Fruit fly (Drosophila melanogaster) whole organism, wandering third instar larva: ENCODE data around the gene CG33233.

Experiments used
- Abd-B ChIP-seq: fragments of >200 bp; optimal IDR thresholded peaks from 2 replicates; lab custom pipeline; 2017; ENCODE audit warnings: missing biosample characterization, missing genetic modification characterization
- CG32264 ChIP-seq: fragments of 200-800 bp; sonication (Bioruptor generic); optimal IDR thresholded peaks from 2 replicates; lab custom pipeline; 2016; ENCODE audit warnings: missing biosample characterization, missing genetic modification characterization
- CG9705 ChIP-seq: fragments of 200-800 bp; sonication (Bioruptor generic); optimal IDR thresholded peaks from 2 replicates; lab custom pipeline; 2018; ENCODE audit warnings: missing biosample characterization, mild to moderate bottlenecking, missing genetic modification characterization
- CrebA ChIP-seq: fragments of 200-800 bp; sonication (Bioruptor generic); optimal IDR thresholded peaks from 2 replicates; lab custom pipeline; 2016; ENCODE audit warnings: missing biosample characterization, mild to moderate bottlenecking, missing genetic modification characterization, borderline replicate concordance
- Dfd ChIP-seq: fragments of >200 bp; optimal IDR thresholded peaks from 2 replicates; lab custom pipeline; 2017; ENCODE audit warnings: missing biosample characterization, missing genetic modification characterization
- Dif ChIP-seq: fragments of 200-275, 200-300 bp; sonication (Bioruptor generic); optimal IDR thresholded peaks from 2 replicates; lab custom pipeline; 2018; ENCODE audit warnings: missing biosample characterization, missing genetic modification characterization; ENCODE audit not compliant: partially characterized antibody
- GATAd ChIP-seq: sonication (Bioruptor generic); optimal IDR thresholded peaks from 2 replicates; lab custom pipeline; 2016; ENCODE audit warnings: missing biosample characterization, missing genetic modification characterization
- HLH106 ChIP-seq: fragments of 200-800 bp; optimal IDR thresholded peaks from 3 replicates; lab custom pipeline; 2019; ENCODE audit warnings: missing biosample characterization, mild to moderate bottlenecking, missing genetic modification characterization, moderate library complexity
- Hr78 ChIP-seq: fragments of >200 bp; optimal IDR thresholded peaks from 2 replicates; lab custom pipeline; 2017; ENCODE audit warnings: missing biosample characterization, missing genetic modification characterization
- Hr83 ChIP-seq: fragments of 200-300 bp; sonication (Bioruptor generic); optimal IDR thresholded peaks from 2 replicates; lab custom pipeline; 2016; ENCODE audit warnings: missing biosample characterization, mild to moderate bottlenecking, missing genetic modification characterization, moderate library complexity; ENCODE audit not compliant: poor library complexity, severe bottlenecking
- Jra ChIP-seq: sonication (Bioruptor generic); optimal IDR thresholded peaks from 2 replicates; lab custom pipeline; 2016; ENCODE audit warnings: missing biosample characterization, missing genetic modification characterization
- Mio ChIP-seq: sonication (Bioruptor generic); optimal IDR thresholded peaks from 2 replicates; lab custom pipeline; 2016; ENCODE audit warnings: missing biosample characterization, missing genetic modification characterization
- Myc ChIP-seq: fragments of >200 bp; optimal IDR thresholded peaks from 2 replicates; lab custom pipeline; 2017
- N ChIP-seq: fragments of >200 bp; optimal IDR thresholded peaks from 2 replicates; lab custom pipeline; 2018; ENCODE audit warnings: missing biosample characterization, missing external identifiers, missing genetic modification characterization
- OdsH ChIP-seq: fragments of 200-800 bp; sonication (Bioruptor generic); optimal IDR thresholded peaks from 2 replicates; lab custom pipeline; 2016; ENCODE audit warnings: missing biosample characterization, mild to moderate bottlenecking, missing genetic modification characterization
- Rel ChIP-seq, 2 experiments: fragments of 200-800 bp; sonication (Bioruptor generic) in 1 of 2; optimal IDR thresholded peaks; 2 replicates in 1 of 2; 3 replicates in 1 of 2; lab custom pipeline; 2016 to 2019; ENCODE audit warnings: mild to moderate bottlenecking in 2 of 2, missing biosample characterization in 2 of 2, missing genetic modification characterization in 2 of 2, moderate library complexity in 1 of 2
- Sp1 ChIP-seq: fragments of 200-800 bp; sonication (Bioruptor generic); optimal IDR thresholded peaks from 3 replicates; lab custom pipeline; 2019; ENCODE audit warnings: missing biosample characterization, mild to moderate bottlenecking, missing genetic modification characterization, moderate library complexity
- Vsx2 ChIP-seq: fragments of 200-300, 225-300 bp; sonication (Bioruptor generic); optimal IDR thresholded peaks from 2 replicates; lab custom pipeline; 2018; ENCODE audit warnings: missing biosample characterization, missing genetic modification characterization; ENCODE audit not compliant: partially characterized antibody
- br ChIP-seq: fragments of 200-800 bp; sonication (Bioruptor generic); optimal IDR thresholded peaks from 2 replicates; lab custom pipeline; 2016; ENCODE audit warnings: missing biosample characterization, missing genetic modification characterization
- brk ChIP-seq: fragments of 200-800 bp; sonication (Bioruptor generic); optimal IDR thresholded peaks from 2 replicates; lab custom pipeline; 2016; ENCODE audit warnings: missing biosample characterization, mild to moderate bottlenecking, missing genetic modification characterization
- dmrt93B ChIP-seq: fragments of 200-800 bp; sonication (Bioruptor generic); optimal IDR thresholded peaks from 2 replicates; lab custom pipeline; 2018; ENCODE audit warnings: missing biosample characterization, mild to moderate bottlenecking, missing genetic modification characterization
- dsf ChIP-seq: sonication (Bioruptor generic); optimal IDR thresholded peaks from 2 replicates; lab custom pipeline; 2016; ENCODE audit warnings: missing biosample characterization, missing genetic modification characterization, borderline replicate concordance
- ey ChIP-seq: fragments of 200-800 bp; sonication (Bioruptor generic); optimal IDR thresholded peaks from 2 replicates; lab custom pipeline; 2016; ENCODE audit warnings: missing biosample characterization, missing genetic modification characterization
- foxo ChIP-seq, 2 experiments: fragments of 200-800 bp; sonication (Bioruptor generic); optimal IDR thresholded peaks; 2 replicates in 1 of 2; 3 replicates in 1 of 2; lab custom pipeline; 2016 to 2017; ENCODE audit warnings: missing biosample characterization in 2 of 2, missing genetic modification characterization in 2 of 2
- fru ChIP-seq: fragments of 200-800 bp; sonication (Bioruptor generic); optimal IDR thresholded peaks from 3 replicates; lab custom pipeline; 2016; ENCODE audit warnings: missing biosample characterization, mild to moderate bottlenecking, missing genetic modification characterization
- h ChIP-seq: fragments of 200-800 bp; sonication (Bioruptor generic); optimal IDR thresholded peaks from 3 replicates; lab custom pipeline; 2016; ENCODE audit warnings: missing biosample characterization, mild to moderate bottlenecking, missing genetic modification characterization
- jim ChIP-seq: fragments of 175-275, 200-325 bp; sonication (Bioruptor generic); optimal IDR thresholded peaks from 2 replicates; lab custom pipeline; 2016; ENCODE audit warnings: missing biosample characterization, mild to moderate bottlenecking, missing genetic modification characterization
- lola ChIP-seq: fragments of >200 bp; optimal IDR thresholded peaks from 2 replicates; lab custom pipeline; 2017; ENCODE audit warnings: missing biosample characterization, missing genetic modification characterization
- pan ChIP-seq: fragments of >200 bp; optimal IDR thresholded peaks from 2 replicates; lab custom pipeline; 2017
- psq ChIP-seq: fragments of 200-800 bp; sonication (Bioruptor generic); optimal IDR thresholded peaks from 3 replicates; lab custom pipeline; 2017; ENCODE audit warnings: missing biosample characterization, mild to moderate bottlenecking, missing genetic modification characterization, moderate library complexity
- rgr ChIP-seq: fragments of 200-800 bp; sonication (Bioruptor generic); optimal IDR thresholded peaks from 3 replicates; lab custom pipeline; 2016; ENCODE audit warnings: missing biosample characterization, mild to moderate bottlenecking, missing genetic modification characterization
- sage ChIP-seq: fragments of 200-800 bp; sonication (Bioruptor generic); optimal IDR thresholded peaks from 2 replicates; lab custom pipeline; 2016; ENCODE audit warnings: missing biosample characterization, mild to moderate bottlenecking, missing genetic modification characterization
- sv ChIP-seq: fragments of 200-800 bp; sonication (Bioruptor generic); optimal IDR thresholded peaks from 3 replicates; lab custom pipeline; 2016; ENCODE audit warnings: missing biosample characterization, missing genetic modification characterization
- tai ChIP-seq: sonication (Bioruptor generic); optimal IDR thresholded peaks from 2 replicates; lab custom pipeline; 2016; ENCODE audit warnings: missing biosample characterization, missing genetic modification characterization
- usp ChIP-seq: fragments of >200 bp; optimal IDR thresholded peaks from 2 replicates; lab custom pipeline; 2017; ENCODE audit warnings: missing biosample characterization, missing genetic modification characterization
- woc ChIP-seq: sonication (Bioruptor generic); optimal IDR thresholded peaks from 2 replicates; lab custom pipeline; 2016; ENCODE audit warnings: missing biosample characterization, mild to moderate bottlenecking, missing genetic modification characterization

Gene CG33233

DNA sequence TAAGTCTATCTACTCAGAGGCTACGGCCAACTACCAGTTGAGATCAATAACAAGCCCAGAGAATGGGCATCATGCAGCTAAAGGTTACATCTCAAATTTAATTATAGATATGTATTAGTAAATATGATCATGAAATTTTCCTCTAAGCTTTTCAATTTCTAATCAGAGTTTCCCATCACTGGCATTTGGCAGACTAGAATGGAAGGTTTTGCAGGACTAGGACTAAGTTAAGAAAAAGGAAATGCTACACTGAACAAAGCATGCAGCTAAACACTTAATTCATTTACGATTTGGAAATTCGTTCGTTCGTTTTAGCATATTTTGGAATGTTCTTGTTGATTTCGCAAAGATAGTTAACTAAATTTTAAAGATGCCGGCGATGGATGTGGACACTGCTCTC is at the start of gene CG33233:
Gene CG33233 (plus strand): TSS at position 301 of the 400 bp plus-strand sequence.
- TF ChIP-seq ey (GFP tag; lab: Kevin White, UChicago), result no peak
- TF ChIP-seq N (GFP tag; lab: Kevin White, UChicago), result no peak
- no peak for TF ChIP-seq Rel (GFP tag; optimal IDR thresholded peaks at IDR 0.05; lab: Kevin White, UChicago)
- no peak for TF ChIP-seq Rel (tag; optimal IDR thresholded peaks at IDR 0.05; lab: Kevin White, UChicago)
- no peak for TF ChIP-seq Jra (GFP tag; lab: Kevin White, UChicago)
- TF ChIP-seq CG9705 (GFP tag; lab: Kevin White, UChicago), result no peak
- TF ChIP-seq Vsx2 (GFP tag; lab: Kevin White, UChicago), result no peak
- no peak for TF ChIP-seq psq
- no peak for TF ChIP-seq tai (GFP tag; lab: Kevin White, UChicago)
- no peak for TF ChIP-seq dmrt93B (GFP tag; lab: Kevin White, UChicago)

- TF ChIP-seq Vsx2 (GFP tag; lab: Kevin White, UChicago) (no peak), HLH106 (tag; lab: Kevin White, UChicago) (no peak), Mio (GFP tag; lab: Kevin White, UChicago) (no peak), ey (GFP tag; lab: Kevin White, UChicago) (no peak), brk (GFP tag; lab: Kevin White, UChicago) (no peak), CG9705 (GFP tag; lab: Kevin White, UChicago) (no peak), Dif (no peak), OdsH (no peak), CrebA (GFP tag; lab: Kevin White, UChicago) (no peak), Hr83 (GFP tag; lab: Kevin White, UChicago) (no peak), GATAd (GFP tag; lab: Kevin White, UChicago) (no peak)
Measured at dm6 chr3L:2614222-2614621, 45.2 kb upstream of the CG33233 start.

DNA sequence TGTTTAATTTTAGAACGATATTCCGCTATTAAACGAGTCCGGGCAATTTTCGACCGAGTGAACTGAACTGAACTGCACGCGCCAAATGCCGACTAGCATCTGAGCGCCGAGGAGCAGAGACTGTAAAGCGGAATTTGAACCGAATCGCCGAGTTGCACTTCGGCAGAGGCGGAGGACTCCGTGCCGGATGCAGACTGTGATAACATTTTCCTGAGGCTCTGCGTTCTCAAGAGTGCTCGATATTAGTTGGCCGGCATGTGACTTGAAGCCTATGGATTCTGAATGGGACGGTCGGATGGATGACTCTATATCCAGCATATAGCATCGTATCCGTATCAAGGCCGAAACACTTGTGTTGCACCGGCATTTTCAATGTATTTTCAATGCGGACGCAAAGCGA is 29.5 kb upstream of the CG33233 start, which contains the start of gene Pxn:
Gene Pxn (minus strand): TSS at position 101 of the 400 bp plus-strand sequence.
- TF ChIP-seq OdsH (no peak), lola (GFP tag; lab: Kevin White, UChicago) (no peak), Jra (GFP tag; lab: Kevin White, UChicago) (no peak), Mio (GFP tag; lab: Kevin White, UChicago) (no peak), sage (GFP tag; lab: Kevin White, UChicago) (no peak), tai (GFP tag; lab: Kevin White, UChicago) (no peak), dsf (GFP tag; lab: Kevin White, UChicago) (no peak), HLH106 (tag; lab: Kevin White, UChicago) (no peak), GATAd (GFP tag; lab: Kevin White, UChicago) (no peak), Dfd (GFP tag; lab: Kevin White, UChicago) (no peak), Abd-B (GFP tag; lab: Kevin White, UChicago) (no peak), N (GFP tag; lab: Kevin White, UChicago) (no peak), Dif (no peak), CG32264 (no peak), foxo (GFP tag; optimal IDR thresholded peaks at IDR 0.05; lab: Kevin White, UChicago) (no peak), CrebA (GFP tag; lab: Kevin White, UChicago) (no peak), Hr83 (GFP tag; lab: Kevin White, UChicago) (no peak), Hr78 (GFP tag; lab: Kevin White, UChicago) (no peak), ey (GFP tag; lab: Kevin White, UChicago) (no peak), psq (no peak)
- TF ChIP-seq, all 38 proteins: peak for 0

DNA sequence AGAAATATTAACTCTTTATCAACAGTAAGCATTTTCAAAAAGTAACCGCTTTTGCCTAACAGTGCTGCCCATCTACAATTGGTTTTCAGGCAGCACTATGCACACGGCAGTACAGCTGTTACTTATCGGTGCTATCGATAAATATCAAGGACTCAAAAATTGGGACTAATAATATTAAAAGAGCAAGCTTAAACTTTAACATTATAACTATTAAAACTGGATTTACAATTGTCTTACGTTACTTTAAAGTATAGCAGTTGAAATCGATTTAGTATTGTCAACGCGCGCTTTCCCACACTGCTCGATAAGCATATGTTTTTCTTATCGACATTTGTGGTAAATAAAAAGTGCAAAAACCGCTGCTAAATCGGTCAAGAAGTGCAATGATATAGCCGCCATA is 28.0 kb upstream of the CG33233 start, which contains the start of the genes CG42245 and MEP-1:
Gene CG42245 (plus strand): TSS at position 310 of the 400 bp plus-strand sequence.
Gene MEP-1 (plus strand): TSS at position 310 of the 400 bp plus-strand sequence.
- TF ChIP-seq HLH106 (tag; lab: Kevin White, UChicago), result peak; percentile 35
- TF ChIP-seq woc, result no peak
- TF ChIP-seq Myc (lab: Kevin White, UChicago), result no peak
- peak; percentile 73 for TF ChIP-seq br
- peak; percentile 15 for TF ChIP-seq dmrt93B (GFP tag; lab: Kevin White, UChicago)
- TF ChIP-seq Jra (GFP tag; lab: Kevin White, UChicago), result peak; percentile 78
- peak; percentile 80 for TF ChIP-seq tai (GFP tag; lab: Kevin White, UChicago)
- TF ChIP-seq Mio (GFP tag; lab: Kevin White, UChicago), result peak; percentile 18
- TF ChIP-seq N (GFP tag; lab: Kevin White, UChicago), result no peak
- no peak for TF ChIP-seq usp (GFP tag; lab: Kevin White, UChicago)
- TF ChIP-seq Sp1 (GFP tag; lab: Kevin White, UChicago), result peak; percentile 24
- TF ChIP-seq rgr (GFP tag; lab: Kevin White, UChicago), result peak; percentile 77
- no peak for TF ChIP-seq Dfd (GFP tag; lab: Kevin White, UChicago)
- TF ChIP-seq jim (GFP tag; lab: Kevin White, UChicago), result no peak
- no peak for TF ChIP-seq CrebA (GFP tag; lab: Kevin White, UChicago)
- no peak for TF ChIP-seq Rel (GFP tag; optimal IDR thresholded peaks at IDR 0.05; lab: Kevin White, UChicago)
- peak; percentile 50 for TF ChIP-seq Rel (tag; optimal IDR thresholded peaks at IDR 0.05; lab: Kevin White, UChicago)
- peak; percentile 28 for TF ChIP-seq sv (GFP tag; lab: Kevin White, UChicago)
- TF ChIP-seq h (GFP tag; lab: Kevin White, UChicago), result peak; percentile 74
- no peak for TF ChIP-seq Hr78 (GFP tag; lab: Kevin White, UChicago)
- TF ChIP-seq OdsH, result peak; percentile 38
- no peak for TF ChIP-seq lola (GFP tag; lab: Kevin White, UChicago)
- peak; percentile 86 for TF ChIP-seq GATAd (GFP tag; lab: Kevin White, UChicago)
- TF ChIP-seq foxo (GFP tag; optimal IDR thresholded peaks at IDR 0.05; lab: Kevin White, UChicago), result peak; percentile 42 to 61
- peak; percentile 48 for TF ChIP-seq CG32264
- TF ChIP-seq sage (GFP tag; lab: Kevin White, UChicago), result peak; percentile 53
- peak; percentile 71 for TF ChIP-seq dsf (GFP tag; lab: Kevin White, UChicago)
- TF ChIP-seq Abd-B (GFP tag; lab: Kevin White, UChicago), result no peak
- peak; percentile 66 for TF ChIP-seq fru (GFP tag; lab: Kevin White, UChicago)
- TF ChIP-seq brk (GFP tag; lab: Kevin White, UChicago), result peak; percentile 88
- no peak for TF ChIP-seq pan
- TF ChIP-seq Vsx2 (GFP tag; lab: Kevin White, UChicago), result no peak
- no peak for TF ChIP-seq Dif
- TF ChIP-seq Hr83 (GFP tag; lab: Kevin White, UChicago), result peak; percentile 64
- TF ChIP-seq ey (GFP tag; lab: Kevin White, UChicago), result peak; percentile 62
- peak; percentile 16 for TF ChIP-seq CG9705 (GFP tag; lab: Kevin White, UChicago)
